Worm (Caenorhabditis elegans) whole organism, L4 larva: Measurements from ENCODE around the gene F39F10.5.

Experiments used
- F26F4.8 ChIP-seq: fragments of 200-800 bp; sonication (Bioruptor generic); conservative IDR thresholded peaks from 2 replicates; pipeline ENCODE4 v1.3.6; 2022; ENCODE audit warnings: missing genetic modification characterization, missing compliant biosample characterization
- F37D6.2 ChIP-seq: sonication (generic microtip); optimal IDR thresholded peaks from 2 replicates; lab custom pipeline; 2016; ENCODE audit warnings: mild to moderate bottlenecking, missing genetic modification characterization, missing compliant biosample characterization
- F44E2.7 ChIP-seq: fragments of 200-800 bp; sonication (Bioruptor generic); IDR thresholded peaks from 2 replicates; pipeline ENCODE4 v2.1.2; 2022; ENCODE audit warnings: missing genetic modification characterization, missing compliant biosample characterization
- F49E8.2 ChIP-seq: sonication (generic microtip); optimal IDR thresholded peaks from 2 replicates; lab custom pipeline; 2016; ENCODE audit warnings: missing compliant biosample characterization, mild to moderate bottlenecking, missing genetic modification characterization, borderline replicate concordance
- Y105C5A.15 ChIP-seq: fragments of 200-800 bp; sonication (Bioruptor generic); IDR thresholded peaks from 2 replicates; pipeline ENCODE4 v1.3.6; 2022; ENCODE audit warnings: missing genetic modification characterization, missing compliant biosample characterization
- Y75B8A.6 ChIP-seq: fragments of 200-800 bp; sonication (Bioruptor generic); IDR thresholded peaks from 2 replicates; pipeline ENCODE4 v1.3.6; 2022; ENCODE audit warnings: missing genetic modification reagents, missing genetic modification characterization, missing compliant biosample characterization
- aha-1 ChIP-seq: fragments of 150-350 bp; peaks from one replicate; lab custom pipeline; 2014; ENCODE audit warnings: missing biosample characterization, missing genetic modification characterization
- attf-4 ChIP-seq: sonication (generic microtip); optimal IDR thresholded peaks from 3 replicates; lab custom pipeline; 2017; ENCODE audit warnings: missing biosample characterization, missing genetic modification characterization
- ceh-82 ChIP-seq: sonication (generic microtip); optimal IDR thresholded peaks from 2 replicates; lab custom pipeline; 2017; ENCODE audit warnings: missing biosample characterization, missing genetic modification characterization
- ctbp-1 ChIP-seq: fragments of 200-800 bp; sonication (Bioruptor generic); IDR thresholded peaks from 2 replicates; pipeline ENCODE4 v1.3.6; 2022; ENCODE audit warnings: missing genetic modification reagents, missing genetic modification characterization, missing compliant biosample characterization
- dmd-6 ChIP-seq: fragments of 200-800 bp; sonication (Bioruptor generic); IDR thresholded peaks from 2 replicates; pipeline ENCODE4 v1.3.6; 2022; ENCODE audit warnings: missing genetic modification reagents, missing genetic modification characterization, missing compliant biosample characterization
- dmd-9 ChIP-seq: fragments of 200-800 bp; sonication (Bioruptor generic); IDR thresholded peaks from 2 replicates; pipeline ENCODE4 v1.3.6; 2022; ENCODE audit warnings: missing genetic modification reagents, missing genetic modification characterization, missing compliant biosample characterization
- dpl-1 ChIP-seq: fragments of 150-350 bp; optimal IDR thresholded peaks from 2 replicates; lab custom pipeline; 2014; ENCODE audit warnings: missing biosample characterization, missing genetic modification reagents, missing genetic modification characterization
- duxl-1 ChIP-seq: sonication (generic microtip); optimal IDR thresholded peaks from 2 replicates; lab custom pipeline; 2016; ENCODE audit warnings: mild to moderate bottlenecking, missing genetic modification characterization, moderate library complexity, missing compliant biosample characterization; ENCODE audit not compliant: poor library complexity
- egl-27 ChIP-seq: sonication (generic microtip); optimal IDR thresholded peaks from 3 replicates; lab custom pipeline; 2017; ENCODE audit warnings: missing biosample characterization, missing genetic modification reagents, missing genetic modification characterization
- egl-43 ChIP-seq: fragments of 200-800 bp; sonication (Bioruptor generic); IDR thresholded peaks from 2 replicates; pipeline ENCODE4 v1.3.6; 2022; ENCODE audit warnings: missing genetic modification reagents, missing genetic modification characterization, missing compliant biosample characterization
- fkh-10 ChIP-seq: fragments of 150-350 bp; optimal IDR thresholded peaks from 2 replicates; lab custom pipeline; 2014; ENCODE audit warnings: missing biosample characterization, missing genetic modification reagents, missing genetic modification characterization
- hlh-11 ChIP-seq: fragments of 200-800 bp; sonication (Bioruptor generic); optimal IDR thresholded peaks from 2 replicates; lab custom pipeline; 2018; ENCODE audit warnings: mild to moderate bottlenecking, missing genetic modification characterization, missing compliant biosample characterization
- jun-1 ChIP-seq: fragments of 150-350 bp; optimal IDR thresholded peaks from 2 replicates; lab custom pipeline; 2014; ENCODE audit warnings: missing biosample characterization, missing genetic modification reagents, missing genetic modification characterization
- lim-7 ChIP-seq: fragments of 200-800 bp; sonication (Bioruptor generic); IDR thresholded peaks from 2 replicates; pipeline ENCODE4 v1.3.6; 2022; ENCODE audit warnings: missing genetic modification characterization, missing compliant biosample characterization
- lin-1 ChIP-seq: fragments of 200-800 bp; sonication (Bioruptor generic); IDR thresholded peaks from 2 replicates; pipeline ENCODE4 v1.3.6; 2022; ENCODE audit warnings: missing genetic modification reagents, missing genetic modification characterization, missing compliant biosample characterization
- lin-15B ChIP-seq: fragments of 150-350 bp; sonication (generic microtip); optimal IDR thresholded peaks from 3 replicates; lab custom pipeline; 2014; ENCODE audit warnings: missing biosample characterization, missing genetic modification characterization
- lin-29 ChIP-seq: fragments of 200-800 bp; sonication (Bioruptor generic); IDR thresholded peaks from 2 replicates; pipeline ENCODE4 v1.3.6; 2022; ENCODE audit warnings: missing genetic modification reagents, missing genetic modification characterization, missing compliant biosample characterization
- lsy-2 ChIP-seq, 2 experiments: fragments of 150-350 bp in 1 of 2; sonication (generic microtip) in 1 of 2; optimal IDR thresholded peaks; 2 replicates each; lab custom pipeline; 2014 to 2017; ENCODE audit warnings: missing biosample characterization in 2 of 2, missing genetic modification characterization in 2 of 2
- mdl-1 ChIP-seq, 2 experiments: fragments of 150-350 bp in 1 of 2; sonication (generic microtip) in 1 of 2; optimal IDR thresholded peaks; 2 replicates each; lab custom pipeline; 2014 to 2017; ENCODE audit warnings: missing biosample characterization in 2 of 2, missing genetic modification characterization in 2 of 2
- mdt-29 ChIP-seq: fragments of 200-800 bp; sonication (Bioruptor generic); IDR thresholded peaks from 2 replicates; pipeline ENCODE4 v1.3.6; 2022; ENCODE audit warnings: missing genetic modification reagents, missing genetic modification characterization, missing compliant biosample characterization
- mes-2 ChIP-seq: sonication (generic microtip); optimal IDR thresholded peaks from 2 replicates; lab custom pipeline; 2016; ENCODE audit warnings: missing genotype, mild to moderate bottlenecking, missing genetic modification characterization, missing compliant biosample characterization; ENCODE audit not compliant: poor library complexity, severe bottlenecking
- nhr-102 ChIP-seq: sonication (generic microtip); optimal IDR thresholded peaks from 2 replicates; lab custom pipeline; 2016; ENCODE audit warnings: mild to moderate bottlenecking, missing genetic modification characterization, moderate library complexity, missing compliant biosample characterization
- nhr-41 ChIP-seq: fragments of 200-800 bp; sonication (Bioruptor generic); IDR thresholded peaks from 2 replicates; pipeline ENCODE4 v1.3.6; 2022; ENCODE audit warnings: missing genetic modification reagents, missing genetic modification characterization, missing compliant biosample characterization
- nhr-42 ChIP-seq: fragments of 200-800 bp; sonication (Bioruptor generic); IDR thresholded peaks from 2 replicates; pipeline ENCODE4 v1.3.6; 2022; ENCODE audit warnings: missing genetic modification characterization, missing compliant biosample characterization
- nhr-48 ChIP-seq: sonication (generic microtip); optimal IDR thresholded peaks from 2 replicates; lab custom pipeline; 2016; ENCODE audit warnings: mild to moderate bottlenecking, missing genetic modification characterization, missing compliant biosample characterization
- nhr-6 ChIP-seq: fragments of 150-350 bp; optimal IDR thresholded peaks from 2 replicates; lab custom pipeline; 2014; ENCODE audit warnings: missing biosample characterization, missing genetic modification characterization
- nhr-76 ChIP-seq: fragments of 150-350 bp; optimal IDR thresholded peaks from 2 replicates; lab custom pipeline; 2014; ENCODE audit warnings: missing biosample characterization, missing genetic modification characterization
- nhr-77 ChIP-seq: fragments of 150-350 bp; optimal IDR thresholded peaks from 2 replicates; lab custom pipeline; 2014; ENCODE audit warnings: missing biosample characterization, missing genetic modification characterization
- pha-4 ChIP-seq, 2 experiments: fragments of 150-350 bp in 1 of 2; fragments of 200-800 bp in 1 of 2; sonication (Bioruptor generic) in 1 of 2; IDR thresholded peaks in 1 of 2; optimal IDR thresholded peaks in 1 of 2; 2 replicates each; pipeline versions ENCODE4 v1.3.6 to Lab custom; 2014 to 2022; ENCODE audit warnings: missing genetic modification characterization in 2 of 2, missing genetic modification reagents in 2 of 2, missing biosample characterization in 1 of 2, missing compliant biosample characterization in 1 of 2
- pqm-1 ChIP-seq: sonication (generic microtip); optimal IDR thresholded peaks from 2 replicates; lab custom pipeline; 2017; ENCODE audit warnings: missing biosample characterization, missing genetic modification characterization
- rbr-2 ChIP-seq: sonication (generic microtip); optimal IDR thresholded peaks from 2 replicates; lab custom pipeline; 2016; ENCODE audit warnings: missing genotype, missing genetic modification characterization, missing compliant biosample characterization
- saeg-2 ChIP-seq: fragments of 200-800 bp; sonication (Bioruptor generic); IDR thresholded peaks from 2 replicates; pipeline ENCODE4 v1.3.6; 2022; ENCODE audit warnings: missing genetic modification reagents, missing genetic modification characterization, missing compliant biosample characterization
- sdz-12 ChIP-seq: fragments of 200-800 bp; sonication (Bioruptor generic); optimal IDR thresholded peaks from 2 replicates; lab custom pipeline; 2018; ENCODE audit warnings: mild to moderate bottlenecking, missing genetic modification characterization, missing compliant biosample characterization
- snpc-1.2 ChIP-seq: fragments of 200-800 bp; sonication (Bioruptor generic); IDR thresholded peaks from 2 replicates; pipeline ENCODE4 v1.3.6; 2022; ENCODE audit warnings: missing genetic modification reagents, missing genetic modification characterization, missing compliant biosample characterization
- tag-97 ChIP-seq: fragments of 200-800 bp; sonication (Bioruptor generic); IDR thresholded peaks from 2 replicates; pipeline ENCODE4 v1.3.6; 2022; ENCODE audit warnings: missing genetic modification characterization, missing compliant biosample characterization
- unc-130 ChIP-seq: sonication (generic microtip); optimal IDR thresholded peaks from 2 replicates; lab custom pipeline; 2016; ENCODE audit warnings: missing genetic modification reagents, missing genetic modification characterization, missing compliant biosample characterization
- unc-39 ChIP-seq: sonication (generic microtip); optimal IDR thresholded peaks from 2 replicates; lab custom pipeline; 2017; ENCODE audit warnings: missing biosample characterization, missing genetic modification characterization
- unc-62 ChIP-seq, 3 experiments: fragments of 150-350 bp in 1 of 3; sonication (generic microtip); optimal IDR thresholded peaks in 2 of 3; peaks in 1 of 3; 1 replicate in 1 of 3; 2 replicates in 2 of 3; lab custom pipeline; 2014 to 2017; ENCODE audit warnings: missing biosample characterization in 3 of 3, missing genetic modification characterization in 3 of 3, missing genetic modification reagents in 3 of 3, missing genotype in 1 of 3
- zag-1 ChIP-seq: fragments of 150-350 bp; optimal IDR thresholded peaks from 2 replicates; lab custom pipeline; 2014; ENCODE audit warnings: missing biosample characterization, missing genetic modification characterization
- zfp-2 ChIP-seq: sonication (generic microtip); optimal IDR thresholded peaks from 2 replicates; lab custom pipeline; 2016; ENCODE audit warnings: mild to moderate bottlenecking, missing genetic modification characterization, missing compliant biosample characterization
- zip-11 ChIP-seq: fragments of 200-800 bp; sonication (Bioruptor generic); IDR thresholded peaks from 2 replicates; pipeline ENCODE4 v1.3.6; 2022; ENCODE audit warnings: missing genetic modification characterization, missing compliant biosample characterization
- ztf-7 ChIP-seq: fragments of 150-350 bp; optimal IDR thresholded peaks from 2 replicates; lab custom pipeline; 2014; ENCODE audit warnings: missing biosample characterization, missing genetic modification characterization

F39F10.5 gene

ce11 chrX:16961387-16961786 is 47.8 kb upstream of the F39F10.5 start (continued):
- TF ChIP-seq dmd-9 (GFP tag; lab: Robert Waterston, UW): 0 out of 2 replicates have a peak, but pooled peaks have one; percentile 51
- no peak for TF ChIP-seq lin-15B (tag; lab: Kevin White, UChicago)
- TF ChIP-seq lim-7 (GFP tag; lab: Robert Waterston, UW): no peak
- no peak for TF ChIP-seq nhr-76 (tag; lab: Kevin White, UChicago)
- TF ChIP-seq fkh-10 (GFP tag; lab: Kevin White, UChicago): peak; percentile 84
- peak; percentile 59 for TF ChIP-seq nhr-102 (tag; lab: Kevin White, UChicago)
- no peak for TF ChIP-seq zip-11
- TF ChIP-seq rbr-2 (tag; lab: Kevin White, UChicago): peak; percentile 93
- no peak for TF ChIP-seq zfp-2
- peak in 1 of 2 experiments; percentile 99 for TF ChIP-seq unc-62 (GFP tag; optimal IDR thresholded peaks at IDR 0.05 in 1 of 2; lab: Kevin White, UChicago)
- TF ChIP-seq unc-62 (tag; optimal IDR thresholded peaks at IDR 0.05; lab: Kevin White, UChicago): no peak
- 0 out of 2 replicates have a peak, but pooled peaks have one; percentile 55 for TF ChIP-seq lin-1 (GFP tag; lab: Robert Waterston, UW)
- TF ChIP-seq pqm-1: no peak
- no peak for TF ChIP-seq mdt-29
- TF ChIP-seq Y105C5A.15 (GFP tag; lab: Robert Waterston, UW): no peak
- TF ChIP-seq attf-4: no peak
- TF ChIP-seq aha-1 (tag; lab: Kevin White, UChicago): peak; percentile 99
- TF ChIP-seq jun-1 (tag; lab: Kevin White, UChicago): no peak
- TF ChIP-seq hlh-11: peak; percentile 93
- TF ChIP-seq lsy-2 (tag; optimal IDR thresholded peaks at IDR 0.05; lab: Kevin White, UChicago): peak; percentile 81 to 86
- no peak for TF ChIP-seq Y75B8A.6 (GFP tag; lab: Robert Waterston, UW)
- TF ChIP-seq nhr-41 (GFP tag; lab: Robert Waterston, UW): peak; percentile 38; the same call in 1 of the 2 replicates
- no peak for TF ChIP-seq unc-130 (GFP tag; lab: Kevin White, UChicago)
- peak; percentile 93 for TF ChIP-seq nhr-6 (tag; lab: Kevin White, UChicago)
- no peak for TF ChIP-seq zag-1 (tag; lab: Kevin White, UChicago)
- TF ChIP-seq nhr-48 (tag; lab: Kevin White, UChicago): peak; percentile 43
- TF ChIP-seq egl-27 (tag; lab: Kevin White, UChicago): no peak
- peak; percentile 89 for TF ChIP-seq mes-2 (tag; lab: Kevin White, UChicago)
- TF ChIP-seq ctbp-1: peak; percentile 85
- peak; percentile 88 for TF ChIP-seq egl-43 (GFP tag; lab: Robert Waterston, UW)
- TF ChIP-seq saeg-2 (GFP tag; lab: Robert Waterston, UW): 0 out of 2 replicates have a peak, but pooled peaks have one; percentile 36
- peak; percentile 45 for TF ChIP-seq dpl-1 (GFP tag; lab: Kevin White, UChicago)
- TF ChIP-seq nhr-77 (tag; lab: Kevin White, UChicago): peak; percentile 70
- no peak for TF ChIP-seq unc-39 (tag; lab: Kevin White, UChicago)
- TF ChIP-seq F44E2.7: no peak
- peak; percentile 26 for TF ChIP-seq duxl-1 (tag; lab: Kevin White, UChicago)
- TF ChIP-seq snpc-1.2 (GFP tag; lab: Robert Waterston, UW): peak; percentile 31; the same call in 1 of the 2 replicates
- peak; percentile 44 to 89 for TF ChIP-seq mdl-1 (tag; optimal IDR thresholded peaks at IDR 0.05; lab: Kevin White, UChicago)
- TF ChIP-seq nhr-42 (GFP tag; lab: Robert Waterston, UW): no peak
- TF ChIP-seq F26F4.8: no peak
- peak; percentile 56; the same call in 1 of the 2 replicates for TF ChIP-seq pha-4 (GFP tag; IDR thresholded peaks at IDR 0.05; lab: Robert Waterston, UW)
- TF ChIP-seq pha-4 (tag; optimal IDR thresholded peaks at IDR 0.05; lab: Kevin White, UChicago): peak; percentile 4
- no peak for TF ChIP-seq lin-29 (GFP tag; lab: Robert Waterston, UW)
- peak; percentile 84 for TF ChIP-seq ztf-7
- TF ChIP-seq ceh-82 (tag; lab: Kevin White, UChicago): no peak
- TF ChIP-seq F49E8.2 (tag; lab: Kevin White, UChicago): no peak
- peak; percentile 84 for TF ChIP-seq dmd-6 (GFP tag; lab: Robert Waterston, UW)
- TF ChIP-seq F37D6.2 (tag; lab: Kevin White, UChicago): peak; percentile 79
- TF ChIP-seq tag-97: no peak
- no peak for TF ChIP-seq sdz-12 (GFP tag; lab: Kevin White, UChicago)
